Worm (Caenorhabditis elegans): ENCODE data around the gene str-207.
A peak's percentile ranks its signal among the peaks of the same experiment; 100 is the strongest.

The str-207 gene

DNA sequence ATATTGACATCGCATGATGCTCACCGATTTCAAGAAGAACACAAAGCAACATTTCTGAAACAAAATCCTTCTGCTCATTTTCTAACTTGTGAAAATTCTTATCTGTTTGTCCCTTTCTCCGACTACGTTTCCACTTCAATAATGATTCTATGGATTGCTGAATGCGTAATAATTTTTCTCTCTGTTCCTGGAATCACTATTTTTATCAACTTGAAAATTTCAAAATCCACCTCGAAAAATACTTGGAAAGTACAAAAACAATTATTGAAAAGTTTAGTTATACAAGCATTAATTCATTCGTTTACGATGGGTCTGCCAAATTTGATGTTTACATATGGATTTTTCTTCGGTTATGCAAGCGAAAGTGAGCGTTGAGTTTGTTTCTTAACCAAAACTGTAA is 29.5 kb upstream of the str-207 start, which contains the start of gene srh-22:
srh-22 (plus strand) TSS at position 301 of the 400 bp plus-strand sequence.
- TF ChIP-seq F10B5.3 (tag; optimal IDR thresholded peaks at IDR 0.05) (no peak), F49E8.2 (tag; optimal IDR thresholded peaks at IDR 0.05; ENCODE audit: borderline replicate concordance) (no peak), tra-1 (GFP tag; IDR thresholded peaks at IDR 0.05) (no peak), Y105C5A.15 (GFP tag; IDR thresholded peaks at IDR 0.05) (no peak), nhr-42 (GFP tag; IDR thresholded peaks at IDR 0.05) (no peak), madf-9 (GFP tag; conservative IDR thresholded peaks at IDR 0.05) (no peak), pqm-1 (tag; optimal IDR thresholded peaks at IDR 0.05) (no peak), php-3 (GFP tag; IDR thresholded peaks at IDR 0.05) (no peak), nhr-48 (tag; optimal IDR thresholded peaks at IDR 0.05) (no peak), F26F4.8 (GFP tag; conservative IDR thresholded peaks at IDR 0.05) (no peak), nhr-77 (tag; optimal IDR thresholded peaks at IDR 0.05) (no peak), rbr-2 (tag; optimal IDR thresholded peaks at IDR 0.05) (no peak), dmd-6 (GFP tag; IDR thresholded peaks at IDR 0.05) (no peak), spr-1 (tag; optimal IDR thresholded peaks at IDR 0.05) (no peak), lir-3 (tag; optimal IDR thresholded peaks at IDR 0.05) (no peak), nhr-237 (tag; optimal IDR thresholded peaks at IDR 0.05) (no peak), daf-16 (GFP tag; optimal IDR thresholded peaks at IDR 0.05) (no peak), daf-16 (tag; optimal IDR thresholded peaks at IDR 0.05) (no peak)

- TF ChIP-seq lin-13 (GFP tag; optimal IDR thresholded peaks at IDR 0.05): no peak
- no peak for TF ChIP-seq nhr-102 (tag; optimal IDR thresholded peaks at IDR 0.05)
- TF ChIP-seq lin-29 (GFP tag; IDR thresholded peaks at IDR 0.05): no peak
- TF ChIP-seq nhr-111 (GFP tag; optimal IDR thresholded peaks at IDR 0.05): no peak
Observed at ce11 chrV:4924618-4925017, 26.9 kb upstream of the str-207 start, which contains the start of gene srh-20. srh-20 (plus strand) TSS chrV:4924918.

DNA sequence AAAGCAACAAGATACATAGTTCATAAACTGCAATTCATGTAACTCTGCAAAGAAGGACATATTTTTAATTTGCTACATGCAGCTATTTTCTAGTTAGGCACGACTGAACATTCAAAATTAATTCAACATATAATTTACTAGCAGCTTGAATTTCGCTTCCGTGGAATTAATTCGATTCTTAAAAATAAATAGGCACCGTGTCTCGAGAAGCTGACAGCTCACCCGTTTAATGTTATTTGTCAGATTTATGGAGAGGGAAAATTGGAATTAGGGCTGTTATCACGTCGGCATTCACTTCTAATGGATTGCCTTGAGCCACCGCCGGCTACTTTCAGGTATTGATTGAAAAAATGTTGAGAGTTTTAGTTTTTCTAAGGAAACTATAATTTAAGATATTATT is 25.2 kb upstream of the str-207 start, which contains the start of gene srh-21:
srh-21 (plus strand) TSS at position 301 of the 400 bp plus-strand sequence.
- TF ChIP-seq nhr-111 (GFP tag; optimal IDR thresholded peaks at IDR 0.05): no peak
- TF ChIP-seq unc-62 (GFP tag; optimal IDR thresholded peaks at IDR 0.05 in 1 of 2): peak in 1 of 2 experiments; percentile 65
- TF ChIP-seq unc-62 (tag; optimal IDR thresholded peaks at IDR 0.05): no peak

DNA sequence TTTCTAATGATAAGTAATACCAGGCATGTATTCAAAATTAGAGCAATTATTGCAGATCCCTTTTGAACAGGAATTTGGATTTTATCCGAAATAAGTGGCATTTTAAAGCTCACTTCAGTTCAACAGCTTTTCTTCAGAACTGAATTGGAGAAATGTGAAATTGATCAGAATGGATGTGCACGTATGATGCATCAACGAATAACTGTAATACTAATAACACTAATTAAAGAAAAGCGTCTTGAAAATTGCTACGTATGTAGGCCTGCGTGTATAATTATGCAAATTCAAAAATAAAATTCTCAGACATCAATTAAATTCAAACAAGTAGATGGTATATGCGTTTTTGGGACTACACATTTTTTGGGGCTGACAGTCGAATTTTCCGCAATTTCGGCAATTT is 21.7 kb upstream of the str-207 start, which contains the start of gene str-205:
str-205 (minus strand) TSS at position 101 of the 400 bp plus-strand sequence.
- TF ChIP-seq nhr-25 (tag; optimal IDR thresholded peaks at IDR 0.05; ENCODE audit: borderline replicate concordance, insufficient read depth): no peak
- TF ChIP-seq mxl-2 (GFP tag; conservative IDR thresholded peaks at IDR 0.05): no peak
- no peak for TF ChIP-seq ces-1 (GFP tag; optimal IDR thresholded peaks at IDR 0.05)
- TF ChIP-seq gei-8 (GFP tag; optimal IDR thresholded peaks at IDR 0.05): no peak
- no peak for TF ChIP-seq zag-1 (tag; optimal IDR thresholded peaks at IDR 0.05)
- TF ChIP-seq lin-39 (tag; optimal IDR thresholded peaks at IDR 0.05): no peak
- no peak for TF ChIP-seq egl-43 (GFP tag; IDR thresholded peaks at IDR 0.05)
- TF ChIP-seq mdl-1 (tag; optimal IDR thresholded peaks at IDR 0.05): no peak
- no peak for TF ChIP-seq pha-4 (GFP tag; IDR thresholded peaks at IDR 0.05)
- TF ChIP-seq pha-4 (tag; optimal IDR thresholded peaks at IDR 0.05): no peak
- TF ChIP-seq unc-62 (GFP tag; optimal IDR thresholded peaks at IDR 0.05 in 1 of 2): no peak
- no peak for TF ChIP-seq unc-62 (tag; optimal IDR thresholded peaks at IDR 0.05)
- no peak for TF ChIP-seq unc-39 (tag; optimal IDR thresholded peaks at IDR 0.05)
- no peak for TF ChIP-seq aly-2 (tag; optimal IDR thresholded peaks at IDR 0.05)
- TF ChIP-seq F44E2.7 (GFP tag; IDR thresholded peaks at IDR 0.05): no peak
- TF ChIP-seq F26F4.8 (GFP tag; conservative IDR thresholded peaks at IDR 0.05): no peak
- TF ChIP-seq dmd-6 (GFP tag; IDR thresholded peaks at IDR 0.05): no peak
- TF ChIP-seq hlh-30 (tag; optimal IDR thresholded peaks at IDR 0.05; ENCODE audit: insufficient read depth): no peak
- no peak for TF ChIP-seq hmg-1.1 (GFP tag; IDR thresholded peaks at IDR 0.05)
- no peak for TF ChIP-seq daf-19 (GFP tag; conservative IDR thresholded peaks at IDR 0.05)
- no peak for TF ChIP-seq saeg-2 (GFP tag; IDR thresholded peaks at IDR 0.05)
- no peak for TF ChIP-seq nhr-237 (tag; optimal IDR thresholded peaks at IDR 0.05)
